Worm (Caenorhabditis elegans): ENCODE results near the gene F33H1.4.

DNA sequence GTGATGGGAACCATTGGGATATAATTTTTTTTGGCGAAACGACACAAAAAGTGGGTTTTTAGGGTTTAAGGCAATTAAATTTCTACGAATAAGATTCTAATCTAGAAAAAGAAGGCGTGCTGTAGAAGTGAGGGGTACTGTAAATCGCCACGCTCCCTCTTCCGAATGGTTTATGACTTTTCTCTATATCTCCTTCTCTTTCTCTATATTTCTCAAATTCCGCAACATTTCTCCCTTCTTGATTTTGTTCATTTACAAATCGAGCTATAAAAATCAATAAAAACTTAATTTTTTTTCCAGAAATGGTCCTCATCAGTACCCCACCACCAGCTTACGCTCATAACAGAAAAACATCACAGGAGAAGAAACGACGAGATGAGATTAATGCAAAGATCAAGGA lies 43.7 kb downstream of the F33H1.4 start, which contains the start of gene ref-1:
- TF ChIP-seq ets-7 (tag; optimal IDR thresholded peaks at IDR 0.05), result no peak
- TF ChIP-seq sea-1 (GFP tag; conservative IDR thresholded peaks at IDR 0.05), result no peak
- TF ChIP-seq tbx-37 (GFP tag; conservative IDR thresholded peaks at IDR 0.05), result no peak
- no peak for TF ChIP-seq F13C5.2 (tag; optimal IDR thresholded peaks at IDR 0.05)
- no peak for TF ChIP-seq ceh-36 (tag; optimal IDR thresholded peaks at IDR 0.05)
- no peak for TF ChIP-seq B0310.2 (tag; optimal IDR thresholded peaks at IDR 0.05)
- no peak for TF ChIP-seq ama-1 (optimal IDR thresholded peaks at IDR 0.05)
